Fruit fly (Drosophila melanogaster) whole organism, pupa: ENCODE data around the gene Tdh.

ENCODE experiments used
- CG10348 ChIP-seq: fragments of 200-800 bp; sonication (Bioruptor generic); IDR thresholded peaks from 2 replicates; pipeline ENCODE4 v1.3.6; 2022; ENCODE audit warnings: missing biosample characterization, missing genetic modification characterization
- CG12605 ChIP-seq: fragments of 200-800 bp; sonication (Bioruptor generic); IDR thresholded peaks from 2 replicates; pipeline ENCODE4 v1.3.6; 2022; ENCODE audit warnings: missing biosample characterization, missing genetic modification characterization
- CG13204 ChIP-seq: fragments of 200-800 bp; sonication (Bioruptor generic); optimal IDR thresholded peaks from 2 replicates; lab custom pipeline; 2018; ENCODE audit warnings: missing biosample characterization, mild to moderate bottlenecking, missing genetic modification characterization, moderate library complexity
- CG14655 ChIP-seq: fragments of 200-800 bp; sonication (Bioruptor generic); optimal IDR thresholded peaks from 3 replicates; lab custom pipeline; 2017; ENCODE audit warnings: mild to moderate bottlenecking, missing biosample characterization, missing genetic modification reagents, missing genetic modification characterization
- CG15710 ChIP-seq: fragments of 200-800 bp; sonication (Bioruptor generic); optimal IDR thresholded peaks from 2 replicates; lab custom pipeline; 2018; ENCODE audit warnings: missing biosample characterization, mild to moderate bottlenecking, missing genetic modification characterization, moderate library complexity
- CG17806 ChIP-seq: fragments of 200-800 bp; sonication (Bioruptor generic); optimal IDR thresholded peaks from 2 replicates; lab custom pipeline; 2018; ENCODE audit warnings: missing biosample characterization, mild to moderate bottlenecking, missing genetic modification characterization, moderate library complexity
- CG32121 ChIP-seq: fragments of 200-800 bp; sonication (Bioruptor generic); IDR thresholded peaks from 2 replicates; pipeline ENCODE4 v1.3.6; 2022; ENCODE audit warnings: missing biosample characterization, missing genetic modification characterization
- CG34367 ChIP-seq: fragments of 200-800 bp; sonication (Bioruptor generic); optimal IDR thresholded peaks from 2 replicates; lab custom pipeline; 2018; ENCODE audit warnings: missing biosample characterization, mild to moderate bottlenecking, missing genetic modification characterization
- CG4496 ChIP-seq: fragments of 200-800 bp; sonication (Bioruptor generic); IDR thresholded peaks from 3 replicates; pipeline ENCODE4 v1.3.6; 2022; ENCODE audit warnings: missing biosample characterization, missing genetic modification characterization
- CG8159 ChIP-seq: fragments of 200-800 bp; sonication (Bioruptor generic); optimal IDR thresholded peaks from 3 replicates; lab custom pipeline; 2018; ENCODE audit warnings: missing biosample characterization, mild to moderate bottlenecking, missing genetic modification characterization, moderate library complexity
- CG8301 ChIP-seq: fragments of 200-800 bp; sonication (Bioruptor generic); optimal IDR thresholded peaks from 2 replicates; lab custom pipeline; 2018; ENCODE audit warnings: missing biosample characterization, mild to moderate bottlenecking, missing genetic modification characterization
- CG9948 ChIP-seq: fragments of 200-800 bp; sonication (Bioruptor generic); optimal IDR thresholded peaks from 2 replicates; lab custom pipeline; 2018; ENCODE audit warnings: missing biosample characterization, mild to moderate bottlenecking, missing genetic modification characterization, moderate library complexity
- D1 ChIP-seq: fragments of 200-800 bp; sonication (Bioruptor generic); optimal IDR thresholded peaks from 2 replicates; lab custom pipeline; 2018; ENCODE audit warnings: missing biosample characterization, mild to moderate bottlenecking, missing genetic modification characterization, moderate library complexity
- EcR ChIP-seq: fragments of 200-800 bp; sonication (Bioruptor generic); optimal IDR thresholded peaks from 3 replicates; lab custom pipeline; 2019; ENCODE audit warnings: missing biosample characterization, missing genetic modification characterization, mild to moderate bottlenecking, moderate library complexity, missing genetic modification reagents
- Ets98B ChIP-seq: fragments of 200-800 bp; sonication (Bioruptor generic); IDR thresholded peaks from 2 replicates; pipeline ENCODE4 v1.3.6; 2022; ENCODE audit warnings: missing biosample characterization, missing genetic modification characterization
- Pif1A ChIP-seq: fragments of 200-800 bp; sonication (Bioruptor generic); optimal IDR thresholded peaks from 3 replicates; lab custom pipeline; 2016; ENCODE audit warnings: missing biosample characterization, missing genetic modification characterization
- Pif1B ChIP-seq: fragments of 200-800 bp; sonication (Bioruptor generic); optimal IDR thresholded peaks from 3 replicates; lab custom pipeline; 2016; ENCODE audit warnings: missing biosample characterization, missing genetic modification characterization
- Snoo ChIP-seq: fragments of 200-800 bp; sonication (Bioruptor generic); optimal IDR thresholded peaks from 3 replicates; lab custom pipeline; 2017; ENCODE audit warnings: missing biosample characterization, mild to moderate bottlenecking, missing genetic modification characterization, inconsistent platforms
- fd96Ca ChIP-seq: fragments of 200-800 bp; sonication (Bioruptor generic); IDR thresholded peaks from 3 replicates; pipeline ENCODE4 v1.3.6; 2022; ENCODE audit warnings: missing biosample characterization, missing genetic modification characterization
- gl ChIP-seq: fragments of 200-800 bp; sonication (Bioruptor generic); optimal IDR thresholded peaks from 2 replicates; lab custom pipeline; 2018; ENCODE audit warnings: missing biosample characterization, mild to moderate bottlenecking, missing genetic modification characterization
- rn ChIP-seq: fragments of 200-800 bp; sonication (Bioruptor generic); IDR thresholded peaks from 2 replicates; pipeline ENCODE4 v1.3.6; 2022; ENCODE audit warnings: missing biosample characterization, missing genetic modification characterization

The Tdh gene

dm6 chr3L:20511499-20512108, 44.9 kb downstream of the Tdh start:
- peak; percentile 86 for TF ChIP-seq EcR (GFP tag; lab: Kevin White, UChicago)
- TF ChIP-seq CG13204 (GFP tag; lab: Kevin White, UChicago), result peak; percentile 20
- no peak for TF ChIP-seq CG9948 (tag; lab: Kevin White, UChicago)
- TF ChIP-seq, all 21 proteins: peak for 2

- TF ChIP-seq CG34367 (tag; lab: Kevin White, UChicago) (no peak), fd96Ca (no peak), CG15710 (tag; lab: Kevin White, UChicago) (no peak), CG17806 (tag; lab: Kevin White, UChicago) (no peak), CG8159 (tag; lab: Kevin White, UChicago) (no peak), D1 (no peak), CG10348 (GFP tag; lab: Robert Waterston, UW) (no peak), CG4496 (GFP tag; lab: Robert Waterston, UW) (no peak), CG8301 (tag; lab: Kevin White, UChicago) (no peak), rn (GFP tag; lab: Robert Waterston, UW) (no peak), gl (no peak), Pif1B (GFP tag; lab: Kevin White, UChicago) (no peak), CG12605 (no peak), CG32121 (GFP tag; lab: Robert Waterston, UW) (no peak), Snoo (tag; lab: Kevin White, UChicago) (no peak)
- TF ChIP-seq, all 21 proteins: peak for 0
Measured at dm6 chr3L:20514101-20514500, 47.4 kb downstream of the Tdh start.

- TF ChIP-seq CG4496 (GFP tag; lab: Robert Waterston, UW) (0 out of 3 replicates have a peak, but pooled peaks have one; percentile 39), Pif1B (GFP tag; lab: Kevin White, UChicago) (no peak), gl (no peak), Ets98B (GFP tag; lab: Robert Waterston, UW) (peak; percentile 36), fd96Ca (no peak), D1 (no peak), CG15710 (tag; lab: Kevin White, UChicago) (peak; percentile 56), CG8159 (tag; lab: Kevin White, UChicago) (peak; percentile 61), CG34367 (tag; lab: Kevin White, UChicago) (peak; percentile 46), rn (GFP tag; lab: Robert Waterston, UW) (no peak), CG14655 (peak; percentile 52), CG8301 (tag; lab: Kevin White, UChicago) (peak; percentile 18), Pif1A (GFP tag; lab: Kevin White, UChicago) (peak; percentile 8), CG10348 (GFP tag; lab: Robert Waterston, UW) (no peak), CG13204 (GFP tag; lab: Kevin White, UChicago) (no peak), CG9948 (tag; lab: Kevin White, UChicago) (peak; percentile 13), CG17806 (tag; lab: Kevin White, UChicago) (peak; percentile 48), CG32121 (GFP tag; lab: Robert Waterston, UW) (no peak), EcR (GFP tag; lab: Kevin White, UChicago) (no peak), CG12605 (no peak; the same call in 1 of the 2 replicates), Snoo (tag; lab: Kevin White, UChicago) (peak; percentile 23)
Measured at dm6 chr3L:20516519-20517178, 49.9 kb downstream of the Tdh start.

- no peak for TF ChIP-seq CG14655
- no peak for TF ChIP-seq Ets98B (GFP tag; lab: Robert Waterston, UW)
- TF ChIP-seq CG4496 (GFP tag; lab: Robert Waterston, UW), result no peak
- peak; percentile 98 for TF ChIP-seq EcR (GFP tag; lab: Kevin White, UChicago)
- TF ChIP-seq, all 21 proteins: peak for 1
Measured at dm6 chr3L:20517179-20517834, 50.6 kb downstream of the Tdh start.

- peak; percentile 69 for TF ChIP-seq CG4496 (GFP tag; lab: Robert Waterston, UW)
- TF ChIP-seq CG9948 (tag; lab: Kevin White, UChicago), result peak; percentile 7
- TF ChIP-seq EcR (GFP tag; lab: Kevin White, UChicago), result peak; percentile 86
- TF ChIP-seq rn (GFP tag; lab: Robert Waterston, UW), result no peak
- TF ChIP-seq CG10348 (GFP tag; lab: Robert Waterston, UW), result no peak
- TF ChIP-seq CG13204 (GFP tag; lab: Kevin White, UChicago), result peak; percentile 67
- TF ChIP-seq Pif1A (GFP tag; lab: Kevin White, UChicago), result peak; percentile 24
- TF ChIP-seq CG8301 (tag; lab: Kevin White, UChicago), result no peak
- 0 out of 2 replicates have a peak, but pooled peaks have one; percentile 33 for TF ChIP-seq Ets98B (GFP tag; lab: Robert Waterston, UW)
- TF ChIP-seq CG14655, result peak; percentile 48
- peak; percentile 30 for TF ChIP-seq Snoo (tag; lab: Kevin White, UChicago)
- TF ChIP-seq CG34367 (tag; lab: Kevin White, UChicago), result peak; percentile 19
- peak; percentile 37 for TF ChIP-seq CG17806 (tag; lab: Kevin White, UChicago)
- peak; percentile 54 for TF ChIP-seq Pif1B (GFP tag; lab: Kevin White, UChicago)
- peak; percentile 15; the same call in 1 of the 2 replicates for TF ChIP-seq CG32121 (GFP tag; lab: Robert Waterston, UW)
- TF ChIP-seq D1, result peak; percentile 44
- peak; percentile 71 for TF ChIP-seq gl
- no peak for TF ChIP-seq fd96Ca
- TF ChIP-seq CG12605, result peak; percentile 69
- peak; percentile 4 for TF ChIP-seq CG15710 (tag; lab: Kevin White, UChicago)
- no peak for TF ChIP-seq CG8159 (tag; lab: Kevin White, UChicago)
Measured at dm6 chr3L:20517897-20518804, 51.4 kb downstream of the Tdh start.
